Fruit fly (Drosophila melanogaster) whole organism, embryonic: ENCODE measurements around the gene CG31224.

Experiments used
- Adf1 ChIP-seq: fragments of 200-800 bp; sonication (Bioruptor generic); IDR thresholded peaks from 2 replicates; pipeline ENCODE4 v1.3.6; 2022; ENCODE audit warnings: missing biosample characterization, missing genetic modification characterization
- Antp ChIP-seq: fragments of 200-800 bp; sonication (Bioruptor generic); optimal IDR thresholded peaks from 3 replicates; lab custom pipeline; 2016; ENCODE audit warnings: missing biosample characterization, missing genetic modification characterization
- Atf3 ChIP-seq: fragments of 200-800 bp; sonication (Bioruptor generic); optimal IDR thresholded peaks from 3 replicates; lab custom pipeline; 2016; ENCODE audit warnings: missing biosample characterization, missing genetic modification characterization
- Bdp1 ChIP-seq: fragments of 200-800 bp; sonication (Bioruptor generic); optimal IDR thresholded peaks from 3 replicates; lab custom pipeline; 2016; ENCODE audit warnings: missing biosample characterization, missing genetic modification characterization
- CG10274 ChIP-seq: fragments of 200-800 bp; sonication (Bioruptor generic); optimal IDR thresholded peaks from 3 replicates; lab custom pipeline; 2017; ENCODE audit warnings: missing biosample characterization, mild to moderate bottlenecking, missing genetic modification characterization
- CG11085 ChIP-seq: fragments of 200-800 bp; sonication (Bioruptor generic); IDR thresholded peaks from 2 replicates; pipeline ENCODE4 v1.3.6; 2022; ENCODE audit warnings: missing biosample characterization, missing genetic modification characterization
- CG11695 ChIP-seq: fragments of 200-800 bp; sonication (Bioruptor generic); IDR thresholded peaks from 3 replicates; pipeline ENCODE4 v1.3.6; 2022; ENCODE audit warnings: missing biosample characterization, missing genetic modification characterization
- CG13894 ChIP-seq: fragments of 200-800 bp; sonication (Bioruptor generic); optimal IDR thresholded peaks from 3 replicates; lab custom pipeline; 2018; ENCODE audit warnings: missing biosample characterization, mild to moderate bottlenecking, missing genetic modification characterization, moderate library complexity
- CG1529 ChIP-seq: fragments of 200-800 bp; sonication (Bioruptor generic); optimal IDR thresholded peaks from 3 replicates; lab custom pipeline; 2018; ENCODE audit warnings: missing biosample characterization, missing genetic modification characterization
- CG15696 ChIP-seq: fragments of 200-800 bp; sonication (Bioruptor generic); optimal IDR thresholded peaks from 2 replicates; lab custom pipeline; 2019; ENCODE audit warnings: missing biosample characterization, mild to moderate bottlenecking, missing genetic modification characterization, moderate library complexity
- CG1647 ChIP-seq: fragments of 200-800 bp; sonication (Bioruptor generic); optimal IDR thresholded peaks from 3 replicates; lab custom pipeline; 2016; ENCODE audit warnings: missing biosample characterization, missing genetic modification characterization
- CG17186 ChIP-seq: fragments of 200-800 bp; sonication (Bioruptor generic); optimal IDR thresholded peaks from 3 replicates; lab custom pipeline; 2017; ENCODE audit warnings: missing biosample characterization, missing genetic modification reagents, missing genetic modification characterization
- CG2116 ChIP-seq: fragments of 200-800 bp; sonication (Bioruptor generic); optimal IDR thresholded peaks from 3 replicates; lab custom pipeline; 2018; ENCODE audit warnings: missing biosample characterization, mild to moderate bottlenecking, missing genetic modification characterization
- CG2889 ChIP-seq: fragments of 200-800 bp; sonication (Bioruptor generic); IDR thresholded peaks from 3 replicates; pipeline ENCODE4 v1.3.6; 2022; ENCODE audit warnings: missing biosample characterization, missing genetic modification characterization
- CG31224 ChIP-seq: fragments of 200-800 bp; sonication (Bioruptor generic); IDR thresholded peaks from 2 replicates; pipeline ENCODE4 v1.3.6; 2022; ENCODE audit warnings: missing biosample characterization, missing genetic modification characterization
- CG31388 ChIP-seq: fragments of 200-800 bp; sonication (Bioruptor generic); optimal IDR thresholded peaks from 2 replicates; lab custom pipeline; 2016; ENCODE audit warnings: missing biosample characterization, missing genetic modification characterization
- CG31441 ChIP-seq: fragments of 200-800 bp; sonication (Bioruptor generic); IDR thresholded peaks from 2 replicates; pipeline ENCODE4 v1.3.6; 2022; ENCODE audit warnings: missing biosample characterization, missing genetic modification characterization
- CG3995 ChIP-seq: fragments of 200-800 bp; sonication (Bioruptor generic); optimal IDR thresholded peaks from 3 replicates; lab custom pipeline; 2016; ENCODE audit warnings: missing biosample characterization, missing genetic modification characterization
- CG4328 ChIP-seq: fragments of 200-800 bp; sonication (Bioruptor generic); optimal IDR thresholded peaks from 3 replicates; lab custom pipeline; 2017; ENCODE audit warnings: missing biosample characterization, missing genetic modification reagents, missing genetic modification characterization
- CG4404 ChIP-seq: fragments of 200-800 bp; sonication (Bioruptor generic); IDR thresholded peaks from 2 replicates; pipeline ENCODE4 v1.3.6; 2022; ENCODE audit warnings: missing biosample characterization, missing genetic modification characterization
- CG6813 ChIP-seq: fragments of 200-800 bp; sonication (Bioruptor generic); optimal IDR thresholded peaks from 2 replicates; lab custom pipeline; 2017; ENCODE audit warnings: missing biosample characterization, missing genetic modification characterization, mild to moderate bottlenecking, moderate library complexity, missing genetic modification reagents
- CG7786 ChIP-seq: fragments of 200-800 bp; sonication (Bioruptor generic); optimal IDR thresholded peaks from 2 replicates; lab custom pipeline; 2016; ENCODE audit warnings: missing biosample characterization, missing genetic modification characterization
- CG7987 ChIP-seq: fragments of 200-800 bp; sonication (Bioruptor generic); optimal IDR thresholded peaks from 2 replicates; lab custom pipeline; 2018; ENCODE audit warnings: missing biosample characterization, mild to moderate bottlenecking, missing genetic modification characterization, moderate library complexity
- CG8388 ChIP-seq: fragments of 200-800 bp; sonication (Bioruptor generic); optimal IDR thresholded peaks from 2 replicates; lab custom pipeline; 2019; ENCODE audit warnings: missing biosample characterization, mild to moderate bottlenecking, missing genetic modification characterization, moderate library complexity
- D19A ChIP-seq: fragments of 200-800 bp; optimal IDR thresholded peaks from 3 replicates; lab custom pipeline; 2019; ENCODE audit warnings: missing biosample characterization, mild to moderate bottlenecking, missing genetic modification characterization, moderate library complexity
- Dref ChIP-seq: fragments of 200-800 bp; sonication (Bioruptor generic); IDR thresholded peaks from 2 replicates; pipeline ENCODE4 v1.3.6; 2022; ENCODE audit warnings: missing biosample characterization, missing genetic modification characterization
- ERR ChIP-seq: fragments of 200-800 bp; sonication (Bioruptor generic); optimal IDR thresholded peaks from 2 replicates; lab custom pipeline; 2016; ENCODE audit warnings: missing biosample characterization, missing genetic modification characterization
- Hr78 ChIP-seq, 2 experiments: fragments of 200-800 bp in 1 of 2; fragments of >200 bp in 1 of 2; sonication (Bioruptor generic) in 1 of 2; optimal IDR thresholded peaks; 2 replicates each; lab custom pipeline; 2017 to 2019; ENCODE audit warnings: missing biosample characterization in 2 of 2, missing genetic modification characterization in 2 of 2, mild to moderate bottlenecking in 1 of 2, moderate library complexity in 1 of 2
- Lpt ChIP-seq: fragments of >200 bp; optimal IDR thresholded peaks from 2 replicates; lab custom pipeline; 2018; ENCODE audit warnings: missing biosample characterization, missing genetic modification characterization
- NK7.1 ChIP-seq: fragments of 200-800 bp; sonication (Bioruptor generic); optimal IDR thresholded peaks from 3 replicates; lab custom pipeline; 2016; ENCODE audit warnings: missing biosample characterization, missing genetic modification characterization
- Sin3A ChIP-seq: fragments of >200 bp; optimal IDR thresholded peaks from 2 replicates; lab custom pipeline; 2018
- abd-A ChIP-seq: fragments of 200-800 bp; sonication (Bioruptor generic); optimal IDR thresholded peaks from 3 replicates; lab custom pipeline; 2019; ENCODE audit warnings: missing biosample characterization, mild to moderate bottlenecking, missing genetic modification characterization, moderate library complexity
- ato ChIP-seq: fragments of 200-800 bp; sonication (Bioruptor generic); IDR thresholded peaks from 2 replicates; pipeline ENCODE4 v1.3.6; 2022; ENCODE audit warnings: missing biosample characterization, missing genetic modification characterization; ENCODE audit not compliant: partially characterized antibody
- bcd ChIP-seq: fragments of 200-800 bp; sonication (Bioruptor generic); optimal IDR thresholded peaks from 2 replicates; lab custom pipeline; 2017; ENCODE audit warnings: missing biosample characterization, mild to moderate bottlenecking, missing genetic modification characterization
- bowl ChIP-seq: fragments of 200-800 bp; sonication (Bioruptor generic); IDR thresholded peaks from 2 replicates; pipeline ENCODE4 v1.3.6; 2022; ENCODE audit warnings: missing biosample characterization, missing genetic modification characterization
- chif ChIP-seq, 2 experiments: fragments of 200-800 bp; sonication (Bioruptor generic); optimal IDR thresholded peaks; 3 replicates each; lab custom pipeline; 2016; ENCODE audit warnings: missing biosample characterization in 2 of 2, missing genetic modification characterization in 2 of 2
- chm ChIP-seq: fragments of 200-800 bp; sonication (Bioruptor generic); IDR thresholded peaks from 2 replicates; pipeline ENCODE4 v1.3.6; 2022; ENCODE audit warnings: missing biosample characterization, missing genetic modification characterization
- crp ChIP-seq, 2 experiments: fragments of 200-800 bp; sonication (Bioruptor generic); optimal IDR thresholded peaks; 2 replicates in 1 of 2; 3 replicates in 1 of 2; lab custom pipeline; 2017; ENCODE audit warnings: missing biosample characterization in 2 of 2, missing genetic modification characterization in 2 of 2, mild to moderate bottlenecking in 1 of 2, moderate library complexity in 1 of 2
- dm ChIP-seq: fragments of 200-800 bp; sonication (Bioruptor generic); optimal IDR thresholded peaks from 3 replicates; lab custom pipeline; 2016; ENCODE audit warnings: missing biosample characterization, missing genetic modification characterization
- eve ChIP-seq, 2 experiments: fragments of >200 bp; optimal IDR thresholded peaks; 2 replicates each; lab custom pipeline; 2017; ENCODE audit warnings: missing biosample characterization in 2 of 2, missing genetic modification characterization in 2 of 2
- fu2 ChIP-seq: fragments of 200-800 bp; sonication (Bioruptor generic); optimal IDR thresholded peaks from 2 replicates; lab custom pipeline; 2016; ENCODE audit warnings: missing biosample characterization, missing genetic modification characterization
- gsb-n ChIP-seq: fragments of 200-800 bp; sonication (Bioruptor generic); optimal IDR thresholded peaks from 3 replicates; lab custom pipeline; 2018; ENCODE audit warnings: missing biosample characterization, mild to moderate bottlenecking, missing genetic modification characterization
- lilli ChIP-seq: fragments of 200-800 bp; sonication (Bioruptor generic); optimal IDR thresholded peaks from 3 replicates; lab custom pipeline; 2016; ENCODE audit warnings: missing biosample characterization, missing genetic modification characterization
- lola ChIP-seq, 3 experiments: fragments of >200 bp in 2 of 3; fragments of 200-800 bp in 1 of 3; sonication (Bioruptor generic) in 1 of 3; optimal IDR thresholded peaks; 2 replicates each; lab custom pipeline; 2017 to 2019; ENCODE audit warnings: missing biosample characterization in 3 of 3, missing genetic modification characterization in 3 of 3, mild to moderate bottlenecking in 1 of 3, moderate library complexity in 1 of 3
- mld ChIP-seq: fragments of 200-800 bp; sonication (Bioruptor generic); IDR thresholded peaks from 3 replicates; pipeline ENCODE4 v1.3.6; 2022; ENCODE audit warnings: missing biosample characterization, missing genetic modification characterization; ENCODE audit not compliant: partially characterized antibody
- row ChIP-seq: fragments of 200-800 bp; sonication (Bioruptor generic); IDR thresholded peaks from 3 replicates; pipeline ENCODE4 v1.3.6; 2022; ENCODE audit warnings: missing biosample characterization, missing genetic modification characterization
- shn ChIP-seq: fragments of 200-800 bp; sonication (Bioruptor generic); optimal IDR thresholded peaks from 3 replicates; lab custom pipeline; 2016; ENCODE audit warnings: missing biosample characterization, missing genetic modification characterization
- sna ChIP-seq: fragments of 200-800 bp; sonication (Bioruptor generic); IDR thresholded peaks from 2 replicates; pipeline ENCODE4 v1.3.6; 2022; ENCODE audit warnings: missing biosample characterization, missing genetic modification characterization; ENCODE audit not compliant: partially characterized antibody
- so ChIP-seq: fragments of 200-800 bp; sonication (Bioruptor generic); IDR thresholded peaks from 3 replicates; pipeline ENCODE4 v1.3.6; 2022; ENCODE audit warnings: missing biosample characterization, missing genetic modification characterization
- tap ChIP-seq: fragments of 200-800 bp; optimal IDR thresholded peaks from 3 replicates; lab custom pipeline; 2019; ENCODE audit warnings: missing biosample characterization, mild to moderate bottlenecking, missing genetic modification characterization, moderate library complexity
- tll ChIP-seq, 2 experiments: fragments of 200-800 bp in 1 of 2; fragments of >200 bp in 1 of 2; sonication (Bioruptor generic) in 1 of 2; optimal IDR thresholded peaks; 2 replicates each; lab custom pipeline; 2017 to 2019; ENCODE audit warnings: missing biosample characterization in 2 of 2, missing genetic modification characterization in 2 of 2, mild to moderate bottlenecking in 1 of 2, moderate library complexity in 1 of 2
- trh ChIP-seq: fragments of 200-800 bp; sonication (Bioruptor generic); optimal IDR thresholded peaks from 2 replicates; lab custom pipeline; 2016; ENCODE audit warnings: missing biosample characterization, missing genetic modification characterization

Gene CG31224

dm6 chr3R:18663525-18663924 lies 4.4 kb upstream of the CG31224 start, which contains the start of the genes Cpsf73 and Gos28 (continued):
- TF ChIP-seq eve (GFP tag; optimal IDR thresholded peaks at IDR 0.05; lab: Kevin White, UChicago) (no peak), Hr78 (GFP tag; optimal IDR thresholded peaks at IDR 0.05; lab: Kevin White, UChicago) (no peak), CG11085 (GFP tag; lab: Robert Waterston, UW) (no peak), shn (no peak), CG4328 (GFP tag; lab: Kevin White, UChicago) (no peak), CG8388 (GFP tag; lab: Kevin White, UChicago) (peak; percentile 25), CG31224 (peak; percentile 17; the same call in 1 of the 2 replicates), Sin3A (lab: Kevin White, UChicago) (peak; percentile 90), CG6813 (GFP tag; lab: Kevin White, UChicago) (no peak), CG7987 (GFP tag; lab: Kevin White, UChicago) (no peak), CG15696 (tag; lab: Kevin White, UChicago) (no peak), CG10274 (GFP tag; lab: Kevin White, UChicago) (no peak), CG31388 (no peak), trh (no peak), sna (GFP tag; lab: Robert Waterston, UW) (no peak), NK7.1 (GFP tag; lab: Kevin White, UChicago) (no peak), Atf3 (GFP tag; lab: Kevin White, UChicago) (no peak), CG13894 (tag; lab: Kevin White, UChicago) (no peak), CG17186 (peak; percentile 43), CG31441 (no peak), ato (GFP tag; lab: Robert Waterston, UW) (no peak), tll (GFP tag; optimal IDR thresholded peaks at IDR 0.05; lab: Kevin White, UChicago) (peak in 1 of 2 experiments; percentile 74), abd-A (tag; lab: Kevin White, UChicago) (no peak), CG3995 (GFP tag; lab: Kevin White, UChicago) (no peak), Dref (GFP tag; lab: Robert Waterston, UW) (no peak), so (GFP tag; lab: Robert Waterston, UW) (no peak), CG1647 (no peak), fu2 (no peak), ERR (peak; percentile 4), row (GFP tag; lab: Robert Waterston, UW) (peak; percentile 86), chm (GFP tag; lab: Robert Waterston, UW) (no peak), Antp (no peak), crp (GFP tag; optimal IDR thresholded peaks at IDR 0.05; lab: Kevin White, UChicago) (peak in 1 of 2 experiments; percentile 54), lilli (peak; percentile 28), chif (GFP tag; optimal IDR thresholded peaks at IDR 0.05; lab: Kevin White, UChicago) (peak in 1 of 2 experiments; percentile 42), Bdp1 (no peak), lola (GFP tag; optimal IDR thresholded peaks at IDR 0.05; lab: Kevin White, UChicago) (peak in 1 of 3 experiments; percentile 24), tap (no peak), CG7786 (GFP tag; lab: Kevin White, UChicago) (peak; percentile 3), CG2116 (GFP tag; lab: Kevin White, UChicago) (peak; percentile 51), CG11695 (GFP tag; lab: Robert Waterston, UW) (no peak), Lpt (no peak), CG2889 (GFP tag; lab: Robert Waterston, UW) (no peak), CG4404 (GFP tag; lab: Robert Waterston, UW) (no peak), Adf1 (no peak), bowl (GFP tag; lab: Robert Waterston, UW) (no peak), dm (GFP tag; lab: Kevin White, UChicago) (peak; percentile 25), bcd (GFP tag; lab: Kevin White, UChicago) (no peak), mld (GFP tag; lab: Robert Waterston, UW) (no peak), gsb-n (tag; lab: Kevin White, UChicago) (no peak), CG1529 (GFP tag; lab: Kevin White, UChicago) (no peak), D19A (no peak)
